Worm (Caenorhabditis elegans): Measurements from ENCODE around the gene C15H9.11.

Gene C15H9.11

DNA sequence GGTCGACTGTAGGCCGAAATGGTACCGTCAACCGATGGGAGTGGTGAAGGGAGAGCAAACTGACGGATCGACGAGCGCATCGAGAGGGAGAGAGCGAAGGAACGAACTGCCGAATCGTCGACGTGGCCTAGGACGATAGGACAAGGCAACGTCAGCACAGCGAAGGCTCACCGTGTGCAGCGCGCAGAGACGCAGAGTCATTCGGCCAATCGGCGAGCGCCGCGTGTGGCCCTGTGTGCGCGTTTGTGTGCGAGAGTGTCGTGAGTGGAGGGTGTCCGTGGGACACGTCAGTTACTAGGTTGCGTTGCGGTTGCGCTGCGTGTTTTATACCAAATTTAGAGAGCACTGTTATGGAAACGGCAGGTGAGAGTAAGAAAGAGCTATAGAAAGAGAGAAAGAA is 11.2 kb downstream of the C15H9.11 start, which contains the start of gene hsp-3:
hsp-3 (minus strand) TSS at position 158 of the 400 bp plus-strand sequence.
- TF ChIP-seq gei-17 (GFP tag; optimal IDR thresholded peaks at IDR 0.05), result peak; percentile 85
- TF ChIP-seq ceh-79 (tag; optimal IDR thresholded peaks at IDR 0.05), result peak; percentile 5
- TF ChIP-seq snpc-1.1 (tag; optimal IDR thresholded peaks at IDR 0.05; ENCODE audit: insufficient read depth), result no peak
- peak; percentile 94 for TF ChIP-seq tlf-1 (GFP tag; optimal IDR thresholded peaks at IDR 0.05)
- TF ChIP-seq lin-35 (GFP tag; optimal IDR thresholded peaks at IDR 0.05), result peak in 1 of 3 experiments; percentile 86
- peak; percentile 95 for TF ChIP-seq lir-1 (GFP tag; conservative IDR thresholded peaks at IDR 0.05)
- peak; percentile 78 for TF ChIP-seq B0035.1 (tag; optimal IDR thresholded peaks at IDR 0.05)
- TF ChIP-seq K11D2.4 (GFP tag; IDR thresholded peaks at IDR 0.05), result peak; percentile 93
- no peak for TF ChIP-seq nfya-1 (tag; optimal IDR thresholded peaks at IDR 0.05; ENCODE audit: borderline replicate concordance, insufficient read depth)
- peak; percentile 98 for TF ChIP-seq K12H6.12 (tag; optimal IDR thresholded peaks at IDR 0.05)
- TF ChIP-seq snpc-1.3 (tag; optimal IDR thresholded peaks at IDR 0.05; ENCODE audit: insufficient read depth), result no peak
- TF ChIP-seq ZK185.1 (tag; optimal IDR thresholded peaks at IDR 0.05; ENCODE audit: poor library complexity, severe bottlenecking), result peak; percentile 49
- TF ChIP-seq let-607 (tag; optimal IDR thresholded peaks at IDR 0.05), result peak; percentile 100
- TF ChIP-seq nfyb-1 (GFP tag; IDR thresholded peaks at IDR 0.05), result peak; percentile 100
- no peak for TF ChIP-seq ceh-100 (GFP tag; IDR thresholded peaks at IDR 0.05)
- TF ChIP-seq zfh-2 (GFP tag; conservative IDR thresholded peaks at IDR 0.05), result peak; percentile 100
- TF ChIP-seq nhr-27 (tag; optimal IDR thresholded peaks at IDR 0.05), result no peak
- peak; percentile 78 for TF ChIP-seq pha-4 (tag; optimal IDR thresholded peaks at IDR 0.05)
- no peak for TF ChIP-seq hsf-1 (GFP tag; IDR thresholded peaks at IDR 0.05)
- 0 out of 2 replicates have a peak, but pooled peaks have one; percentile 62 for TF ChIP-seq ztf-28 (GFP tag; IDR thresholded peaks at IDR 0.05)
- peak; percentile 80 for TF ChIP-seq Y56A3A.18 (GFP tag; IDR thresholded peaks at IDR 0.05)
- peak in 1 of 2 experiments; percentile 10 for TF ChIP-seq rec-8 (tag; optimal IDR thresholded peaks at IDR 0.05)
- peak; percentile 13; the same call in 1 of the 2 replicates for TF ChIP-seq F33H1.4 (GFP tag; IDR thresholded peaks at IDR 0.05)
- 0 out of 2 replicates have a peak, but pooled peaks have one; percentile 15 for TF ChIP-seq attf-3 (GFP tag; conservative IDR thresholded peaks at IDR 0.05)
- TF ChIP-seq lsl-1 (GFP tag; optimal IDR thresholded peaks at IDR 0.05), result peak; percentile 13
- no peak for TF ChIP-seq hlh-26 (GFP tag; conservative IDR thresholded peaks at IDR 0.05)
- peak; percentile 84 for TF ChIP-seq cebp-1 (GFP tag; IDR thresholded peaks at IDR 0.05)
- peak; percentile 93 for TF ChIP-seq cebp-1 (tag; optimal IDR thresholded peaks at IDR 0.05)
- no peak for TF ChIP-seq hmg-20 (GFP tag; IDR thresholded peaks at IDR 0.05)
- peak; percentile 35; the same call in 1 of the 2 replicates for TF ChIP-seq aptf-2 (GFP tag; conservative IDR thresholded peaks at IDR 0.05)
- TF ChIP-seq nhr-90 (tag; optimal IDR thresholded peaks at IDR 0.05), result peak; percentile 97
- no peak for TF ChIP-seq T26A5.8 (tag; optimal IDR thresholded peaks at IDR 0.05)
- TF ChIP-seq bed-2 (GFP tag; IDR thresholded peaks at IDR 0.05), result peak; percentile 72; the same call in 1 of the 2 replicates
- TF ChIP-seq ets-4 (GFP tag; optimal IDR thresholded peaks at IDR 0.05), result peak; percentile 99
- TF ChIP-seq ceh-91 (GFP tag; IDR thresholded peaks at IDR 0.05), result no peak
- TF ChIP-seq madf-6 (GFP tag; IDR thresholded peaks at IDR 0.05), result no peak
- TF ChIP-seq dpl-1 (GFP tag; optimal IDR thresholded peaks at IDR 0.05), result no peak
- TF ChIP-seq rcor-1 (GFP tag; IDR thresholded peaks at IDR 0.05), result peak; percentile 86
- TF ChIP-seq repo-1 (tag; optimal IDR thresholded peaks at IDR 0.05), result peak; percentile 88
- TF ChIP-seq hlh-12 (tag; optimal IDR thresholded peaks at IDR 0.05), result no peak
- peak; percentile 99 for TF ChIP-seq nfya-2 (GFP tag; IDR thresholded peaks at IDR 0.05)
- TF ChIP-seq C17E4.6 (GFP tag; IDR thresholded peaks at IDR 0.05), result peak; percentile 70; the same call in 1 of the 2 replicates
- TF ChIP-seq unc-62 (GFP tag; optimal IDR thresholded peaks at IDR 0.05), result peak; percentile 86
- peak; percentile 92 for TF ChIP-seq mcd-1 (GFP tag; IDR thresholded peaks at IDR 0.05)
- TF ChIP-seq madf-3 (GFP tag; IDR thresholded peaks at IDR 0.05), result peak; percentile 97
- TF ChIP-seq let-526 (GFP tag; IDR thresholded peaks at IDR 0.05), result peak; percentile 92
- peak; percentile 95 for TF ChIP-seq ekl-4 (GFP tag; IDR thresholded peaks at IDR 0.05)

All from whole organism, young adult.